Fruit fly (Drosophila melanogaster): ENCODE measurements around the gene Smr.

The Smr gene

DNA sequence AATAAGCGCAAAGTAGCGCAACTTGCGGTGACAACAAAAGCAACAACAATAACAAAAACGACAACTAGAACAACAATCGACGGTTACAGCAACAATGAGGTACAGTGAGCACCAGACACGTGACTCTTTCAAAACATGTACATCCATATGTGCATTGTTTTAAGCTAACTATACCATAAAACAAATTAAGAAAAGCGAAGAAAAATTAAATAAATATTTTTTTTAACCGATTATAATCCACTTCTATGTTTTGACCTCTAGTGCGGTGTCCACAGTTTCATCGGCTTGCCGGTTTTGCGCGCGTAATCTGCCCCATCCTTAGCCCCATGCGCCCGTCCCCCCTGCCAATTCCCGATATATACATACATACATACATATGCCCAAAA, 11.9 kb upstream of the Smr start (continued):
- TF ChIP-seq CG8924 (tag; optimal IDR thresholded peaks at IDR 0.05) (peak; percentile 89), CG17328 (GFP tag; IDR thresholded peaks at IDR 0.05) (peak; percentile 91), luna (GFP tag; optimal IDR thresholded peaks at IDR 0.05) (no peak), vfl (GFP tag; optimal IDR thresholded peaks at IDR 0.05) (peak; percentile 83), org-1 (GFP tag; optimal IDR thresholded peaks at IDR 0.05) (peak; percentile 84), CG17361 (GFP tag; IDR thresholded peaks at IDR 0.05) (peak; percentile 85), CG30403 (GFP tag; optimal IDR thresholded peaks at IDR 0.05) (peak; percentile 93), rib (GFP tag; IDR thresholded peaks at IDR 0.05) (peak; percentile 96), CG10321 (GFP tag; IDR thresholded peaks at IDR 0.05) (peak; percentile 76), sd (tag; optimal IDR thresholded peaks at IDR 0.05) (no peak), Lpt (GFP tag; optimal IDR thresholded peaks at IDR 0.05) (no peak), cato (GFP tag; optimal IDR thresholded peaks at IDR 0.05; ENCODE audit: borderline replicate concordance) (peak; percentile 58), Optix (GFP tag; IDR thresholded peaks at IDR 0.05) (peak; percentile 92), Vsx1 (GFP tag; optimal IDR thresholded peaks at IDR 0.05) (peak; percentile 62), CG2116 (GFP tag; optimal IDR thresholded peaks at IDR 0.05) (peak; percentile 20), otp (GFP tag; IDR thresholded peaks at IDR 0.05) (peak; percentile 83), CG10979 (tag; optimal IDR thresholded peaks at IDR 0.05) (peak; percentile 82), HLHmδ (GFP tag; optimal IDR thresholded peaks at IDR 0.05) (no peak), TFAM (GFP tag; optimal IDR thresholded peaks at IDR 0.05) (peak; percentile 26), gcm2 (GFP tag; optimal IDR thresholded peaks at IDR 0.05) (peak; percentile 91), CG12942 (GFP tag; optimal IDR thresholded peaks at IDR 0.05) (peak; percentile 79), ssp (GFP tag; IDR thresholded peaks at IDR 0.05) (peak; percentile 88), Ptx1 (GFP tag; IDR thresholded peaks at IDR 0.05) (peak; percentile 97), chinmo (GFP tag; IDR thresholded peaks at IDR 0.05; ENCODE audit: partially characterized antibody) (no peak), pho (GFP tag; optimal IDR thresholded peaks at IDR 0.05) (peak; percentile 93), dysf (GFP tag; IDR thresholded peaks at IDR 0.05) (peak; percentile 97), grn (GFP tag; optimal IDR thresholded peaks at IDR 0.05) (no peak), insv (GFP tag; optimal IDR thresholded peaks at IDR 0.05) (peak in 1 of 2 experiments; percentile 2), Gug (GFP tag; IDR thresholded peaks at IDR 0.05) (peak; percentile 95), odd (GFP tag; optimal IDR thresholded peaks at IDR 0.05) (peak; percentile 70), CG34224 (GFP tag; IDR thresholded peaks at IDR 0.05; ENCODE audit: partially characterized antibody) (no peak), Atf6 (GFP tag; IDR thresholded peaks at IDR 0.05) (peak; percentile 96), bowl (GFP tag; IDR thresholded peaks at IDR 0.05) (peak; percentile 87), CG10654 (GFP tag; optimal IDR thresholded peaks at IDR 0.05) (peak; percentile 80), dmrt99B (tag; optimal IDR thresholded peaks at IDR 0.05) (peak; percentile 90), CG9215 (GFP tag; IDR thresholded peaks at IDR 0.05) (peak; percentile 95), CG4854 (GFP tag; optimal IDR thresholded peaks at IDR 0.05) (peak; percentile 75), hb (GFP tag; IDR thresholded peaks at IDR 0.05; ENCODE audit: partially characterized antibody) (no peak), Side (GFP tag; optimal IDR thresholded peaks at IDR 0.05) (peak; percentile 80), hth (optimal IDR thresholded peaks at IDR 0.05) (no peak), trem (tag; optimal IDR thresholded peaks at IDR 0.05) (peak; percentile 38), ato (GFP tag; IDR thresholded peaks at IDR 0.05; ENCODE audit: partially characterized antibody) (no peak), CG10147 (GFP tag; optimal IDR thresholded peaks at IDR 0.05) (peak; percentile 92), az2 (GFP tag; optimal IDR thresholded peaks at IDR 0.05) (peak; percentile 89), CG2129 (GFP tag; IDR thresholded peaks at IDR 0.05; ENCODE audit: partially characterized antibody) (no peak), CG17912 (GFP tag; optimal IDR thresholded peaks at IDR 0.05) (no peak), CG16863 (GFP tag; optimal IDR thresholded peaks at IDR 0.05) (peak; percentile 79), CG10209 (GFP tag; optimal IDR thresholded peaks at IDR 0.05) (peak; percentile 91), usp (GFP tag; optimal IDR thresholded peaks at IDR 0.05) (no peak), HLH4C (GFP tag; IDR thresholded peaks at IDR 0.05; ENCODE audit: partially characterized antibody) (no peak), CG2120 (GFP tag; optimal IDR thresholded peaks at IDR 0.05) (peak; percentile 98), pnt (GFP tag; optimal IDR thresholded peaks at IDR 0.05) (peak; percentile 75)
